Fruit fly (Drosophila melanogaster) whole organism, wandering third instar larva: ENCODE measurements around the gene alphaCOP.

Experiments used
- Abd-B ChIP-seq: fragments of >200 bp; optimal IDR thresholded peaks from 2 replicates; lab custom pipeline; 2017; ENCODE audit warnings: missing biosample characterization, missing genetic modification characterization
- CrebA ChIP-seq: fragments of 200-800 bp; sonication (Bioruptor generic); optimal IDR thresholded peaks from 2 replicates; lab custom pipeline; 2016; ENCODE audit warnings: missing biosample characterization, mild to moderate bottlenecking, missing genetic modification characterization, borderline replicate concordance
- Myc ChIP-seq: fragments of >200 bp; optimal IDR thresholded peaks from 2 replicates; lab custom pipeline; 2017
- dmrt93B ChIP-seq: fragments of 200-800 bp; sonication (Bioruptor generic); optimal IDR thresholded peaks from 2 replicates; lab custom pipeline; 2018; ENCODE audit warnings: missing biosample characterization, mild to moderate bottlenecking, missing genetic modification characterization
- fru ChIP-seq: fragments of 200-800 bp; sonication (Bioruptor generic); optimal IDR thresholded peaks from 3 replicates; lab custom pipeline; 2016; ENCODE audit warnings: missing biosample characterization, mild to moderate bottlenecking, missing genetic modification characterization
- pan ChIP-seq: fragments of >200 bp; optimal IDR thresholded peaks from 2 replicates; lab custom pipeline; 2017
- psq ChIP-seq: fragments of 200-800 bp; sonication (Bioruptor generic); optimal IDR thresholded peaks from 3 replicates; lab custom pipeline; 2017; ENCODE audit warnings: missing biosample characterization, mild to moderate bottlenecking, missing genetic modification characterization, moderate library complexity
- woc ChIP-seq: sonication (Bioruptor generic); optimal IDR thresholded peaks from 2 replicates; lab custom pipeline; 2016; ENCODE audit warnings: missing biosample characterization, mild to moderate bottlenecking, missing genetic modification characterization

DNA sequence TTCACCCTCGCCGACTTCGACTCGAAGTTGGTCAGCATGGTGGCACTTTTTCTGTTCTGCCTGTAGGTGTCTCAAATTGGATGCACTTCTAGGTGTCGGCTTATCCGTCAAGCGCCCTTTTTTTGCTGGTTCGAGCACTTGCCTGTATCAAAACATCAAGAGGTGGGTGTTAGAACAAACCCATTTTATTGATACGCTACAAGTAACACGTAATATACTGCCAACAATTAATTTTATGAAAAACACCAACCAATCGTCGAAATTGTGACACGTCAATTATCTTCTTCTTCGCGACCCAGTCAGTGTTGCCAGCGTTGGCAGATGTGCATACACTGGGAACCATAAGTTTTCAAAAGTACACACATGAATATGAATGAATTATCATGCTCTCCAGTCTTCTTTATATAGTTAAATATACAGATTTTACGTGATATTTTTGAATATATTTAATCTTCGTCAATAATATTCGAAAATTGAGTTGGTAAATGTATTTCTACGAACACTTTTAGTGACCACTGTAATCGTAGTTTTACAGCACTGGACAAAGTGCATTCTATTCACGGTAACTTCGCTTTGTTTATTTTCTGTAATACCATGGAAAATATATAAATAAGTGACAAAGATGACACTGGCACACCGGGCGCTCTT is at the start of gene alphaCOP, which contains the start of gene CG13919:
- TF ChIP-seq pan (lab: Kevin White, UChicago) = no peak
- TF ChIP-seq dmrt93B (GFP tag; lab: Kevin White, UChicago) = peak; percentile 89
- peak; percentile 96 for TF ChIP-seq woc (GFP tag; lab: Kevin White, UChicago)
- TF ChIP-seq Myc (lab: Kevin White, UChicago) = peak; percentile 32
- TF ChIP-seq psq (GFP tag; lab: Kevin White, UChicago) = peak; percentile 95
- no peak for TF ChIP-seq Abd-B (GFP tag; lab: Kevin White, UChicago)
- peak; percentile 95 for TF ChIP-seq fru
- TF ChIP-seq CrebA (GFP tag; lab: Kevin White, UChicago) = no peak
